Fruit fly (Drosophila melanogaster) whole organism, embryonic: ENCODE data around the gene BthD.

Experiments used
- Atf6 ChIP-seq: fragments of 200-800 bp; sonication (Bioruptor generic); IDR thresholded peaks from 2 replicates; pipeline ENCODE4 v1.3.6; 2022; ENCODE audit warnings: missing biosample characterization, missing genetic modification characterization
- B-H2 ChIP-seq: fragments of 200-800 bp; sonication (Bioruptor generic); optimal IDR thresholded peaks from 2 replicates; lab custom pipeline; 2018; ENCODE audit warnings: missing biosample characterization, mild to moderate bottlenecking, missing genetic modification characterization
- CG10431 ChIP-seq: fragments of 200-800 bp; sonication (Bioruptor generic); optimal IDR thresholded peaks from 3 replicates; lab custom pipeline; 2018; ENCODE audit warnings: missing biosample characterization, mild to moderate bottlenecking, missing genetic modification characterization
- CG11085 ChIP-seq: fragments of 200-800 bp; sonication (Bioruptor generic); IDR thresholded peaks from 2 replicates; pipeline ENCODE4 v1.3.6; 2022; ENCODE audit warnings: missing biosample characterization, missing genetic modification characterization
- CG11695 ChIP-seq: fragments of 200-800 bp; sonication (Bioruptor generic); IDR thresholded peaks from 3 replicates; pipeline ENCODE4 v1.3.6; 2022; ENCODE audit warnings: missing biosample characterization, missing genetic modification characterization
- CG13287 ChIP-seq: fragments of 200-800 bp; sonication (Bioruptor generic); IDR thresholded peaks from 2 replicates; pipeline ENCODE4 v1.3.6; 2022; ENCODE audit warnings: missing biosample characterization, missing genetic modification characterization; ENCODE audit not compliant: partially characterized antibody
- CG13424 ChIP-seq: fragments of 200-800 bp; sonication (Bioruptor generic); optimal IDR thresholded peaks from 2 replicates; lab custom pipeline; 2019; ENCODE audit warnings: missing biosample characterization, mild to moderate bottlenecking, missing genetic modification characterization, moderate library complexity
- CG1529 ChIP-seq: fragments of 200-800 bp; sonication (Bioruptor generic); optimal IDR thresholded peaks from 3 replicates; lab custom pipeline; 2018; ENCODE audit warnings: missing biosample characterization, missing genetic modification characterization
- CG15514 ChIP-seq: fragments of 200-800 bp; sonication (Bioruptor generic); optimal IDR thresholded peaks from 3 replicates; lab custom pipeline; 2017; ENCODE audit warnings: missing biosample characterization, missing genetic modification characterization, mild to moderate bottlenecking, moderate library complexity, missing genetic modification reagents
- CG16813 ChIP-seq: fragments of 200-800 bp; sonication (Bioruptor generic); IDR thresholded peaks from 3 replicates; pipeline ENCODE4 v1.3.6; 2022; ENCODE audit warnings: missing biosample characterization, missing genetic modification characterization; ENCODE audit not compliant: partially characterized antibody
- CG16863 ChIP-seq: fragments of 200-800 bp; sonication (Bioruptor generic); optimal IDR thresholded peaks from 3 replicates; lab custom pipeline; 2016; ENCODE audit warnings: missing biosample characterization, missing genetic modification characterization
- CG18599 ChIP-seq: fragments of 200-800 bp; sonication (Bioruptor generic); optimal IDR thresholded peaks from 3 replicates; lab custom pipeline; 2017; ENCODE audit warnings: missing biosample characterization, missing genetic modification characterization, mild to moderate bottlenecking, moderate library complexity, missing genetic modification reagents
- CG18619 ChIP-seq: fragments of 200-800 bp; sonication (Bioruptor generic); optimal IDR thresholded peaks from 3 replicates; lab custom pipeline; 2017; ENCODE audit warnings: missing biosample characterization, mild to moderate bottlenecking, missing genetic modification characterization
- CG34224 ChIP-seq: fragments of 200-800 bp; sonication (Bioruptor generic); IDR thresholded peaks from 3 replicates; pipeline ENCODE4 v1.3.6; 2022; ENCODE audit warnings: missing biosample characterization, missing genetic modification characterization; ENCODE audit not compliant: partially characterized antibody
- CG4404 ChIP-seq: fragments of 200-800 bp; sonication (Bioruptor generic); IDR thresholded peaks from 2 replicates; pipeline ENCODE4 v1.3.6; 2022; ENCODE audit warnings: missing biosample characterization, missing genetic modification characterization
- CG6254 ChIP-seq: fragments of 200-800 bp; sonication (Bioruptor generic); optimal IDR thresholded peaks from 3 replicates; lab custom pipeline; 2017; ENCODE audit warnings: mild to moderate bottlenecking, missing biosample characterization, missing genetic modification reagents, missing genetic modification characterization
- CG8281 ChIP-seq: fragments of 200-800 bp; sonication (Bioruptor generic); optimal IDR thresholded peaks from 2 replicates; lab custom pipeline; 2018; ENCODE audit warnings: missing biosample characterization, mild to moderate bottlenecking, missing genetic modification characterization, moderate library complexity
- CG9797 ChIP-seq: fragments of 200-800 bp; sonication (Bioruptor generic); optimal IDR thresholded peaks from 3 replicates; lab custom pipeline; 2018; ENCODE audit warnings: missing biosample characterization, mild to moderate bottlenecking, missing genetic modification characterization
- CkIIα-i1 ChIP-seq: fragments of 200-800 bp; sonication (Bioruptor generic); IDR thresholded peaks from 2 replicates; pipeline ENCODE4 v1.3.6; 2022; ENCODE audit warnings: missing biosample characterization, missing genetic modification characterization
- D19B ChIP-seq: fragments of 200-800 bp; sonication (Bioruptor generic); optimal IDR thresholded peaks from 2 replicates; lab custom pipeline; 2017; ENCODE audit warnings: missing biosample characterization, mild to moderate bottlenecking, missing genetic modification characterization
- ERR ChIP-seq: fragments of 200-800 bp; sonication (Bioruptor generic); optimal IDR thresholded peaks from 2 replicates; lab custom pipeline; 2016; ENCODE audit warnings: missing biosample characterization, missing genetic modification characterization
- HmgZ ChIP-seq: fragments of 200-800 bp; sonication (Bioruptor generic); optimal IDR thresholded peaks from 2 replicates; lab custom pipeline; 2018; ENCODE audit warnings: missing biosample characterization, mild to moderate bottlenecking, missing genetic modification characterization
- MTF-1 ChIP-seq: fragments of 200-800 bp; sonication (Bioruptor generic); optimal IDR thresholded peaks from 2 replicates; lab custom pipeline; 2018; ENCODE audit warnings: missing biosample characterization, mild to moderate bottlenecking, missing genetic modification characterization, borderline replicate concordance
- Mes4 ChIP-seq: fragments of 200-800 bp; sonication (Bioruptor generic); optimal IDR thresholded peaks from 2 replicates; lab custom pipeline; 2016; ENCODE audit warnings: missing biosample characterization, missing genetic modification characterization
- NFAT ChIP-seq: fragments of 200-800 bp; sonication (Bioruptor generic); IDR thresholded peaks from 2 replicates; pipeline ENCODE4 v1.3.6; 2022; ENCODE audit warnings: missing biosample characterization, missing genetic modification characterization
- PHDP ChIP-seq: fragments of 200-800 bp; sonication (Bioruptor generic); optimal IDR thresholded peaks from 3 replicates; lab custom pipeline; 2018; ENCODE audit warnings: missing biosample characterization, mild to moderate bottlenecking, missing genetic modification characterization, moderate library complexity
- Six4 ChIP-seq: fragments of 200-800 bp; sonication (Bioruptor generic); optimal IDR thresholded peaks from 2 replicates; lab custom pipeline; 2016; ENCODE audit warnings: missing biosample characterization, missing genetic modification characterization
- aop ChIP-seq: fragments of 200-800 bp; sonication (Bioruptor generic); IDR thresholded peaks from 2 replicates; pipeline ENCODE4 v1.3.6; 2022; ENCODE audit warnings: missing biosample characterization, missing genetic modification characterization
- bcd ChIP-seq: fragments of 200-800 bp; sonication (Bioruptor generic); optimal IDR thresholded peaks from 2 replicates; lab custom pipeline; 2017; ENCODE audit warnings: missing biosample characterization, mild to moderate bottlenecking, missing genetic modification characterization
- cad ChIP-seq: fragments of >200 bp; optimal IDR thresholded peaks from 2 replicates; lab custom pipeline; 2017; ENCODE audit warnings: missing biosample characterization, missing genetic modification characterization
- dimm ChIP-seq: fragments of 200-800 bp; sonication (Bioruptor generic); IDR thresholded peaks from 2 replicates; pipeline ENCODE4 v1.3.6; 2022; ENCODE audit warnings: missing biosample characterization, missing genetic modification characterization
- exex ChIP-seq: fragments of 200-800 bp; sonication (Bioruptor generic); optimal IDR thresholded peaks from 4 replicates; lab custom pipeline; 2018; ENCODE audit warnings: missing biosample characterization, mild to moderate bottlenecking, missing genetic modification characterization, moderate library complexity
- h ChIP-seq: fragments of >200 bp; optimal IDR thresholded peaks from 2 replicates; lab custom pipeline; 2017
- ham ChIP-seq: fragments of 200-800 bp; sonication (Bioruptor generic); IDR thresholded peaks from 2 replicates; pipeline ENCODE4 v1.3.6; 2022; ENCODE audit warnings: missing biosample characterization, missing genetic modification characterization
- inv ChIP-seq: fragments of 200-800 bp; sonication (Bioruptor generic); IDR thresholded peaks from 2 replicates; pipeline ENCODE4 v1.3.6; 2022; ENCODE audit warnings: missing biosample characterization, missing genetic modification characterization; ENCODE audit not compliant: partially characterized antibody
- jing ChIP-seq: fragments of 200-800 bp; sonication (Bioruptor generic); optimal IDR thresholded peaks from 2 replicates; lab custom pipeline; 2018; ENCODE audit warnings: missing biosample characterization, mild to moderate bottlenecking, missing genetic modification characterization
- kah ChIP-seq: fragments of 200-800 bp; sonication (Bioruptor generic); optimal IDR thresholded peaks from 2 replicates; lab custom pipeline; 2018; ENCODE audit warnings: missing biosample characterization, mild to moderate bottlenecking, missing genetic modification characterization
- ken ChIP-seq: fragments of 200-800 bp; sonication (Bioruptor generic); IDR thresholded peaks from 3 replicates; pipeline ENCODE4 v1.3.6; 2022; ENCODE audit warnings: missing biosample characterization, missing genetic modification characterization
- lbe ChIP-seq: fragments of 200-800 bp; sonication (Bioruptor generic); optimal IDR thresholded peaks from 2 replicates; lab custom pipeline; 2016; ENCODE audit warnings: missing biosample characterization, mild to moderate bottlenecking, missing genetic modification characterization
- lola ChIP-seq, 3 experiments: fragments of >200 bp in 2 of 3; fragments of 200-800 bp in 1 of 3; sonication (Bioruptor generic) in 1 of 3; optimal IDR thresholded peaks; 2 replicates each; lab custom pipeline; 2017 to 2019; ENCODE audit warnings: missing biosample characterization in 3 of 3, missing genetic modification characterization in 3 of 3, mild to moderate bottlenecking in 1 of 3, moderate library complexity in 1 of 3
- odd ChIP-seq: fragments of 200-800 bp; sonication (Bioruptor generic); optimal IDR thresholded peaks from 2 replicates; lab custom pipeline; 2017; ENCODE audit warnings: missing biosample characterization, mild to moderate bottlenecking, missing genetic modification characterization
- org-1 ChIP-seq: fragments of 200-800 bp; sonication (Bioruptor generic); optimal IDR thresholded peaks from 2 replicates; lab custom pipeline; 2017; ENCODE audit warnings: missing biosample characterization, missing genetic modification characterization
- psq ChIP-seq: fragments of 200-800 bp; sonication (Bioruptor generic); optimal IDR thresholded peaks from 2 replicates; lab custom pipeline; 2017; ENCODE audit warnings: missing biosample characterization, missing genetic modification characterization
- row ChIP-seq: fragments of 200-800 bp; sonication (Bioruptor generic); IDR thresholded peaks from 3 replicates; pipeline ENCODE4 v1.3.6; 2022; ENCODE audit warnings: missing biosample characterization, missing genetic modification characterization
- run ChIP-seq: fragments of 200-800 bp; sonication (Bioruptor generic); optimal IDR thresholded peaks from 3 replicates; lab custom pipeline; 2018; ENCODE audit warnings: missing biosample characterization, mild to moderate bottlenecking, missing genetic modification characterization
- slou ChIP-seq: fragments of 200-800 bp; sonication (Bioruptor generic); optimal IDR thresholded peaks from 3 replicates; lab custom pipeline; 2016; ENCODE audit warnings: missing biosample characterization, missing genetic modification characterization
- sob ChIP-seq: fragments of 200-800 bp; sonication (Bioruptor generic); IDR thresholded peaks from 2 replicates; pipeline ENCODE4 v1.3.6; 2022; ENCODE audit warnings: missing biosample characterization, missing genetic modification characterization
- tup ChIP-seq: fragments of 200-800 bp; sonication (Bioruptor generic); optimal IDR thresholded peaks from 2 replicates; lab custom pipeline; 2016; ENCODE audit warnings: missing biosample characterization, mild to moderate bottlenecking, missing genetic modification characterization, moderate library complexity
- wdn ChIP-seq: fragments of 200-800 bp; sonication (Bioruptor generic); IDR thresholded peaks from 2 replicates; pipeline ENCODE4 v1.3.6; 2022; ENCODE audit warnings: missing biosample characterization, missing genetic modification characterization

Gene BthD

dm6 chrX:13616417-13617050, 4.6 kb downstream of the BthD start, which contains the start of the genes tth and Tango2 (continued):
- TF ChIP-seq MTF-1 (GFP tag; lab: Kevin White, UChicago) (no peak), psq (GFP tag; lab: Kevin White, UChicago) (no peak), B-H2 (GFP tag; lab: Kevin White, UChicago) (peak; percentile 46), lola (GFP tag; optimal IDR thresholded peaks at IDR 0.05; lab: Kevin White, UChicago) (peak in 1 of 3 experiments; percentile 49), odd (GFP tag; lab: Kevin White, UChicago) (no peak), Mes4 (GFP tag; lab: Kevin White, UChicago) (no peak), org-1 (GFP tag; lab: Kevin White, UChicago) (peak; percentile 59), exex (peak; percentile 66), ken (peak; percentile 72; the same call in 2 of the 3 replicates), slou (peak; percentile 29), CG16863 (GFP tag; lab: Kevin White, UChicago) (peak; percentile 48), CG1529 (GFP tag; lab: Kevin White, UChicago) (no peak), CG18599 (peak; percentile 83), CG8281 (tag; lab: Kevin White, UChicago) (no peak), inv (GFP tag; lab: Robert Waterston, UW) (peak; percentile 50; the same call in 1 of the 2 replicates), CG16813 (GFP tag; lab: Robert Waterston, UW) (peak; percentile 62; the same call in 2 of the 3 replicates), CG18619 (GFP tag; lab: Kevin White, UChicago) (peak; percentile 60), CG6254 (GFP tag; lab: Kevin White, UChicago) (no peak), PHDP (tag; lab: Kevin White, UChicago) (peak; percentile 76), ham (GFP tag; lab: Robert Waterston, UW) (peak; percentile 44; the same call in 1 of the 2 replicates), ERR (peak; percentile 42), CkIIα-i1 (GFP tag; lab: Robert Waterston, UW) (no peak), CG11695 (GFP tag; lab: Robert Waterston, UW) (peak; percentile 70; the same call in 2 of the 3 replicates), Six4 (GFP tag; lab: Kevin White, UChicago) (peak; percentile 29), aop (no peak), CG10431 (no peak), CG13287 (GFP tag; lab: Robert Waterston, UW) (peak; percentile 59), run (tag; lab: Kevin White, UChicago) (no peak), wdn (peak; percentile 55; the same call in 1 of the 2 replicates), h (lab: Kevin White, UChicago) (no peak), tup (GFP tag; lab: Kevin White, UChicago) (no peak), dimm (GFP tag; lab: Robert Waterston, UW) (no peak), CG34224 (GFP tag; lab: Robert Waterston, UW) (0 out of 3 replicates have a peak, but pooled peaks have one; percentile 32), CG4404 (peak; percentile 77), NFAT (peak; percentile 90), sob (peak; percentile 75), row (GFP tag; lab: Robert Waterston, UW) (peak; percentile 94), CG13424 (peak; percentile 80), CG11085 (GFP tag; lab: Robert Waterston, UW) (peak; percentile 26; the same call in 1 of the 2 replicates), CG15514 (GFP tag; lab: Kevin White, UChicago) (peak; percentile 29), CG9797 (GFP tag; lab: Kevin White, UChicago) (peak; percentile 85), D19B (GFP tag; lab: Kevin White, UChicago) (no peak), kah (GFP tag; lab: Kevin White, UChicago) (peak; percentile 18), HmgZ (peak; percentile 59), jing (GFP tag; lab: Kevin White, UChicago) (no peak), bcd (GFP tag; lab: Kevin White, UChicago) (peak; percentile 69), cad (GFP tag; lab: Kevin White, UChicago) (no peak), Atf6 (GFP tag; lab: Robert Waterston, UW) (peak; percentile 77), lbe (GFP tag; lab: Kevin White, UChicago) (peak; percentile 60)
